Worm (Caenorhabditis elegans): ENCODE measurements around the gene C05A2.4.

- TF ChIP-seq ztf-23 (GFP tag; IDR thresholded peaks at IDR 0.05): no peak
- no peak for TF ChIP-seq klf-2 (GFP tag; conservative IDR thresholded peaks at IDR 0.05)
- no peak for TF ChIP-seq ztf-29 (GFP tag; IDR thresholded peaks at IDR 0.05)
- no peak for TF ChIP-seq cog-1 (tag; optimal IDR thresholded peaks at IDR 0.05)
- TF ChIP-seq T22C8.4 (GFP tag; IDR thresholded peaks at IDR 0.05): no peak
- no peak for TF ChIP-seq med-1 (GFP tag; optimal IDR thresholded peaks at IDR 0.05; ENCODE audit: insufficient read depth)
- no peak for TF ChIP-seq ref-1 (GFP tag; conservative IDR thresholded peaks at IDR 0.05)
Measured at ce11 chrV:10654165-10654564, 41.1 kb upstream of the C05A2.4 start, which contains the start of gene ugt-35.

Data from whole organism, midembryonic.